Fruit fly (Drosophila melanogaster) whole organism, embryonic: ENCODE measurements around the gene Sidpn.

ENCODE experiments used
- CG17186 ChIP-seq: fragments of 200-800 bp; sonication (Bioruptor generic); optimal IDR thresholded peaks from 3 replicates; lab custom pipeline; 2017; ENCODE audit warnings: missing biosample characterization, missing genetic modification reagents, missing genetic modification characterization
- CG30020 ChIP-seq: fragments of 200-800 bp; optimal IDR thresholded peaks from 2 replicates; lab custom pipeline; 2019; ENCODE audit warnings: missing biosample characterization, mild to moderate bottlenecking, missing genetic modification characterization, moderate library complexity
- CG7839 ChIP-seq: fragments of 200-800 bp; sonication (Bioruptor generic); optimal IDR thresholded peaks from 3 replicates; lab custom pipeline; 2018; ENCODE audit warnings: missing biosample characterization, mild to moderate bottlenecking, missing genetic modification characterization, moderate library complexity
- Dref ChIP-seq: fragments of 200-800 bp; sonication (Bioruptor generic); IDR thresholded peaks from 2 replicates; pipeline ENCODE4 v1.3.6; 2022; ENCODE audit warnings: missing biosample characterization, missing genetic modification characterization
- Hr51 ChIP-seq, 2 experiments: fragments of 200-800 bp; sonication (Bioruptor generic); optimal IDR thresholded peaks; 2 replicates in 1 of 2; 3 replicates in 1 of 2; lab custom pipeline; 2016 to 2018; ENCODE audit warnings: missing biosample characterization in 2 of 2, missing genetic modification characterization in 2 of 2, mild to moderate bottlenecking in 1 of 2, moderate library complexity in 1 of 2
- Neu2 ChIP-seq: fragments of 200-800 bp; sonication (Bioruptor generic); optimal IDR thresholded peaks from 3 replicates; lab custom pipeline; 2016; ENCODE audit warnings: missing biosample characterization, missing genetic modification characterization, borderline replicate concordance
- cato ChIP-seq: fragments of 200-800 bp; sonication (Bioruptor generic); optimal IDR thresholded peaks from 2 replicates; lab custom pipeline; 2016; ENCODE audit warnings: missing biosample characterization, missing genetic modification characterization, borderline replicate concordance
- ems ChIP-seq: fragments of 200-800 bp; sonication (Bioruptor generic); optimal IDR thresholded peaks from 3 replicates; lab custom pipeline; 2016; ENCODE audit warnings: missing biosample characterization, missing genetic modification characterization

dm6 chr2L:19064706-19065105 lies 37.2 kb downstream of the Sidpn start, which contains the start of gene CG17343:
- TF ChIP-seq CG17186 (no peak), Hr51 (GFP tag; optimal IDR thresholded peaks at IDR 0.05; lab: Kevin White, UChicago) (no peak), Neu2 (GFP tag; lab: Kevin White, UChicago) (no peak), CG30020 (tag; lab: Kevin White, UChicago) (peak; percentile 5), Dref (GFP tag; lab: Robert Waterston, UW) (peak; percentile 91), cato (GFP tag; lab: Kevin White, UChicago) (no peak), ems (GFP tag; lab: Kevin White, UChicago) (no peak), CG7839 (tag; lab: Kevin White, UChicago) (no peak)
